Fruit fly (Drosophila melanogaster): ENCODE measurements around the gene cad.

Gene cad

dm6 chr2L:20783044-20783443, 12.5 kb downstream of the cad start (continued):
- TF ChIP-seq slp2 (GFP tag; optimal IDR thresholded peaks at IDR 0.05) (no peak), pb (GFP tag; optimal IDR thresholded peaks at IDR 0.05) (no peak), CG10565 (GFP tag; optimal IDR thresholded peaks at IDR 0.05) (no peak), chif (GFP tag; optimal IDR thresholded peaks at IDR 0.05) (no peak), CG9215 (GFP tag; IDR thresholded peaks at IDR 0.05) (no peak), E2f2 (GFP tag; IDR thresholded peaks at IDR 0.05) (no peak), Side (GFP tag; optimal IDR thresholded peaks at IDR 0.05) (no peak), Dek (tag; optimal IDR thresholded peaks at IDR 0.05) (no peak), tll (GFP tag; optimal IDR thresholded peaks at IDR 0.05) (peak in 1 of 2 experiments; percentile 60), CG15269 (tag; optimal IDR thresholded peaks at IDR 0.05) (no peak), vnd (GFP tag; IDR thresholded peaks at IDR 0.05; ENCODE audit: partially characterized antibody) (no peak), CG2875 (GFP tag; optimal IDR thresholded peaks at IDR 0.05) (no peak), gcm (GFP tag; optimal IDR thresholded peaks at IDR 0.05) (peak; percentile 35), CG17186 (GFP tag; optimal IDR thresholded peaks at IDR 0.05) (no peak), pzg (GFP tag; optimal IDR thresholded peaks at IDR 0.05) (no peak), kni (GFP tag; optimal IDR thresholded peaks at IDR 0.05) (no peak), CG4820 (GFP tag; optimal IDR thresholded peaks at IDR 0.05) (no peak), CG13424 (tag; optimal IDR thresholded peaks at IDR 0.05) (no peak), zen2 (GFP tag; IDR thresholded peaks at IDR 0.05; ENCODE audit: partially characterized antibody) (no peak; the same call in 2 of the 3 replicates), gro (GFP tag; optimal IDR thresholded peaks at IDR 0.05) (no peak), CG7987 (GFP tag; optimal IDR thresholded peaks at IDR 0.05) (no peak), HmgD (GFP tag; optimal IDR thresholded peaks at IDR 0.05) (no peak), her (GFP tag; optimal IDR thresholded peaks at IDR 0.05) (no peak), luna (GFP tag; optimal IDR thresholded peaks at IDR 0.05) (no peak), CG8089 (GFP tag; optimal IDR thresholded peaks at IDR 0.05) (no peak), sug (tag; optimal IDR thresholded peaks at IDR 0.05) (peak; percentile 7), Oli (tag; optimal IDR thresholded peaks at IDR 0.05) (no peak), repo (GFP tag; optimal IDR thresholded peaks at IDR 0.05) (no peak), Atf6 (GFP tag; IDR thresholded peaks at IDR 0.05) (0 out of 2 replicates have a peak, but pooled peaks have one; percentile 19), chm (GFP tag; IDR thresholded peaks at IDR 0.05) (no peak), Kr (GFP tag; optimal IDR thresholded peaks at IDR 0.05) (no peak), nom (GFP tag; optimal IDR thresholded peaks at IDR 0.05) (no peak), CG6175 (GFP tag; IDR thresholded peaks at IDR 0.05) (no peak), Fer1 (GFP tag; optimal IDR thresholded peaks at IDR 0.05) (no peak), gem (tag; optimal IDR thresholded peaks at IDR 0.05) (no peak), CG10979 (tag; optimal IDR thresholded peaks at IDR 0.05) (no peak), psq (GFP tag; optimal IDR thresholded peaks at IDR 0.05) (peak; percentile 93), CG15479 (GFP tag; optimal IDR thresholded peaks at IDR 0.05) (peak; percentile 50), Hr51 (GFP tag; optimal IDR thresholded peaks at IDR 0.05) (no peak), CG6813 (GFP tag; optimal IDR thresholded peaks at IDR 0.05) (no peak), Taf1 (GFP tag; IDR thresholded peaks at IDR 0.05) (no peak), CG4424 (GFP tag; optimal IDR thresholded peaks at IDR 0.05) (no peak), CG12155 (GFP tag; optimal IDR thresholded peaks at IDR 0.05) (peak; percentile 2), Xbp1 (GFP tag; optimal IDR thresholded peaks at IDR 0.05) (no peak), CoRest (tag; optimal IDR thresholded peaks at IDR 0.05) (peak; percentile 26), Nf-YC (tag; optimal IDR thresholded peaks at IDR 0.05) (peak; percentile 97), onecut (GFP tag; IDR thresholded peaks at IDR 0.05) (no peak), sens (GFP tag) (peak; percentile 40), Dip2 (GFP tag; IDR thresholded peaks at IDR 0.05) (no peak), Abd-B (GFP tag; optimal IDR thresholded peaks at IDR 0.05) (no peak), bcd (GFP tag; optimal IDR thresholded peaks at IDR 0.05) (no peak)

Measured in whole organism, embryonic.